Fruit fly (Drosophila melanogaster) whole organism, embryonic: ENCODE results near the gene Ir94g.

Experiments
- Ada2b ChIP-seq: fragments of 200-800 bp; sonication (Bioruptor generic); IDR thresholded peaks from 2 replicates; pipeline ENCODE4 v1.3.6; 2022; ENCODE audit warnings: missing biosample characterization, missing genetic modification characterization
- CG18262 ChIP-seq: fragments of 200-800 bp; optimal IDR thresholded peaks from 3 replicates; lab custom pipeline; 2019; ENCODE audit warnings: missing biosample characterization, mild to moderate bottlenecking, missing genetic modification characterization, moderate library complexity
- CG3847 ChIP-seq: fragments of 200-800 bp; sonication (Bioruptor generic); IDR thresholded peaks from 2 replicates; pipeline ENCODE4 v1.3.6; 2022; ENCODE audit warnings: missing biosample characterization, missing genetic modification characterization
- CG6654 ChIP-seq: fragments of 200-800 bp; sonication (Bioruptor generic); optimal IDR thresholded peaks from 2 replicates; lab custom pipeline; 2017; ENCODE audit warnings: missing biosample characterization, mild to moderate bottlenecking, missing genetic modification characterization
- CG9932 ChIP-seq: fragments of 200-800 bp; sonication (Bioruptor generic); IDR thresholded peaks from 2 replicates; pipeline ENCODE4 v1.3.6; 2022; ENCODE audit warnings: missing biosample characterization, missing genetic modification characterization
- CrebB ChIP-seq: fragments of 200-800 bp; sonication (Bioruptor generic); optimal IDR thresholded peaks from 3 replicates; lab custom pipeline; 2018; ENCODE audit warnings: missing biosample characterization, mild to moderate bottlenecking, missing genetic modification characterization
- HHEX ChIP-seq: fragments of 200-800 bp; sonication (Bioruptor generic); optimal IDR thresholded peaks from 3 replicates; lab custom pipeline; 2017; ENCODE audit warnings: missing biosample characterization, mild to moderate bottlenecking, missing genetic modification characterization, missing genetic modification reagents
- Oaz ChIP-seq: fragments of 200-800 bp; sonication (Bioruptor generic); IDR thresholded peaks from 2 replicates; pipeline ENCODE4 v1.3.6; 2022; ENCODE audit warnings: missing biosample characterization, missing genetic modification characterization
- amos ChIP-seq: fragments of 200-800 bp; sonication (Bioruptor generic); IDR thresholded peaks from 2 replicates; pipeline ENCODE4 v1.3.6; 2022; ENCODE audit warnings: missing biosample characterization, missing genetic modification characterization; ENCODE audit not compliant: partially characterized antibody
- dmrt99B ChIP-seq: fragments of 200-800 bp; sonication (Bioruptor generic); optimal IDR thresholded peaks from 2 replicates; lab custom pipeline; 2018; ENCODE audit warnings: missing biosample characterization, mild to moderate bottlenecking, missing genetic modification characterization, moderate library complexity
- pan ChIP-seq, 4 experiments: fragments of >200 bp in 3 of 4; fragments of 200-800 bp in 1 of 4; sonication (Bioruptor generic) in 1 of 4; optimal IDR thresholded peaks in 3 of 4; IDR thresholded peaks in 1 of 4; 2 replicates each; pipeline versions ENCODE4 v1.3.6 to Lab custom; 2017 to 2022; ENCODE audit warnings: missing biosample characterization in 2 of 4, missing genetic modification characterization in 2 of 4, mixed read lengths in 1 of 4
- ro ChIP-seq: fragments of 200-800 bp; sonication (Bioruptor generic); IDR thresholded peaks from 2 replicates; pipeline ENCODE4 v1.3.6; 2022; ENCODE audit warnings: missing biosample characterization, missing genetic modification characterization

dm6 chr3R:23503511-23503910, 19.8 kb downstream of the Ir94g start:
- TF ChIP-seq Ada2b (GFP tag; lab: Robert Waterston, UW) (no peak), amos (GFP tag; lab: Robert Waterston, UW) (no peak), CG9932 (GFP tag; lab: Robert Waterston, UW) (no peak), CG18262 (tag; lab: Kevin White, UChicago) (no peak), ro (GFP tag; lab: Robert Waterston, UW) (no peak), CrebB (tag; lab: Kevin White, UChicago) (no peak), pan (optimal IDR thresholded peaks at IDR 0.05; lab: Kevin White, UChicago) (no peak), pan (GFP tag; optimal IDR thresholded peaks at IDR 0.05 in 1 of 2, IDR thresholded peaks at IDR 0.05 in 1 of 2) (no peak), CG6654 (GFP tag; lab: Kevin White, UChicago) (no peak), HHEX (GFP tag; lab: Kevin White, UChicago) (no peak), dmrt99B (tag; lab: Kevin White, UChicago) (no peak), CG3847 (GFP tag; lab: Robert Waterston, UW) (no peak), Oaz (GFP tag; lab: Robert Waterston, UW) (no peak)
